Worm (Caenorhabditis elegans): Measurements from ENCODE around the gene ulp-4.
A peak's percentile ranks its signal among the peaks of the same experiment; 100 is the strongest.

The ulp-4 gene

ce11 chrII:8126132-8126531, 3.6 kb upstream of the ulp-4 start (continued):
- TF ChIP-seq zag-1 (tag; optimal IDR thresholded peaks at IDR 0.05), result peak; percentile 55
- TF ChIP-seq nhr-129 (tag; optimal IDR thresholded peaks at IDR 0.05), result peak; percentile 45

ce11 chrII:8126617-8127016, 3.1 kb upstream of the ulp-4 start:
- peak; percentile 66 for TF ChIP-seq sma-9 (GFP tag; optimal IDR thresholded peaks at IDR 0.05)
- no peak for TF ChIP-seq sma-9 (tag; optimal IDR thresholded peaks at IDR 0.05)
- TF ChIP-seq nhr-12 (tag; optimal IDR thresholded peaks at IDR 0.05), result no peak

- TF ChIP-seq ztf-4 (tag; optimal IDR thresholded peaks at IDR 0.05), result no peak
- TF ChIP-seq F13H6.1 (tag; optimal IDR thresholded peaks at IDR 0.05), result peak; percentile 43
- TF ChIP-seq nhr-129 (tag; optimal IDR thresholded peaks at IDR 0.05), result peak; percentile 52
- TF ChIP-seq fos-1 (tag; optimal IDR thresholded peaks at IDR 0.05), result peak; percentile 94
- TF ChIP-seq sma-3 (GFP tag; optimal IDR thresholded peaks at IDR 0.05), result peak; percentile 15
- peak; percentile 77 for TF ChIP-seq sma-9 (GFP tag; optimal IDR thresholded peaks at IDR 0.05)
- no peak for TF ChIP-seq sma-9 (tag; optimal IDR thresholded peaks at IDR 0.05)
- peak; percentile 53 for TF ChIP-seq crh-2 (tag; optimal IDR thresholded peaks at IDR 0.05)
- no peak for TF ChIP-seq ZK546.5 (tag; optimal IDR thresholded peaks at IDR 0.05)
Observed at ce11 chrII:8127290-8127689, 2.5 kb upstream of the ulp-4 start.

- TF ChIP-seq Y55F3AM.14 (GFP tag; optimal IDR thresholded peaks at IDR 0.05) (no peak), F13H6.1 (tag; optimal IDR thresholded peaks at IDR 0.05) (no peak), nhr-12 (tag; optimal IDR thresholded peaks at IDR 0.05) (no peak), aly-2 (tag; optimal IDR thresholded peaks at IDR 0.05) (no peak), sma-9 (GFP tag; optimal IDR thresholded peaks at IDR 0.05) (no peak), sma-9 (tag; optimal IDR thresholded peaks at IDR 0.05) (no peak), nhr-129 (tag; optimal IDR thresholded peaks at IDR 0.05) (no peak), nhr-21 (tag; optimal IDR thresholded peaks at IDR 0.05) (no peak)
Observed at ce11 chrII:8127794-8128193, 2.0 kb upstream of the ulp-4 start.

- TF ChIP-seq unc-39 (tag; optimal IDR thresholded peaks at IDR 0.05) (no peak), R02D3.7 (tag; optimal IDR thresholded peaks at IDR 0.05) (no peak), alr-1 (tag; optimal IDR thresholded peaks at IDR 0.05) (no peak), nhr-6 (tag; optimal IDR thresholded peaks at IDR 0.05) (peak; percentile 84), skn-1 (tag; optimal IDR thresholded peaks at IDR 0.05) (no peak), elt-1 (tag; optimal IDR thresholded peaks at IDR 0.05) (no peak), ZK546.5 (tag; optimal IDR thresholded peaks at IDR 0.05) (no peak), lsy-2 (tag; optimal IDR thresholded peaks at IDR 0.05) (peak; percentile 34 to 44), sma-9 (GFP tag; optimal IDR thresholded peaks at IDR 0.05) (peak; percentile 95), sma-9 (tag; optimal IDR thresholded peaks at IDR 0.05) (no peak), mdl-1 (tag; optimal IDR thresholded peaks at IDR 0.05) (no peak), nhr-23 (tag; optimal IDR thresholded peaks at IDR 0.05) (no peak), gmeb-1 (tag; optimal IDR thresholded peaks at IDR 0.05) (peak; percentile 26), egl-27 (tag; optimal IDR thresholded peaks at IDR 0.05) (peak; percentile 20), nhr-12 (tag; optimal IDR thresholded peaks at IDR 0.05) (no peak), zag-1 (tag; optimal IDR thresholded peaks at IDR 0.05) (no peak), Y55F3AM.14 (GFP tag; optimal IDR thresholded peaks at IDR 0.05) (no peak), lin-39 (tag; optimal IDR thresholded peaks at IDR 0.05) (no peak), dmd-4 (tag; optimal IDR thresholded peaks at IDR 0.05) (no peak), ztf-11 (tag; optimal IDR thresholded peaks at IDR 0.05) (no peak), peb-1 (tag; optimal IDR thresholded peaks at IDR 0.05) (no peak), mbf-1 (tag; optimal IDR thresholded peaks at IDR 0.05) (no peak), ceh-16 (tag; optimal IDR thresholded peaks at IDR 0.05) (peak; percentile 58), lin-11 (tag; optimal IDR thresholded peaks at IDR 0.05) (no peak), blmp-1 (tag; optimal IDR thresholded peaks at IDR 0.05; ENCODE audit: insufficient read depth) (peak; percentile 6), ztf-4 (tag; optimal IDR thresholded peaks at IDR 0.05) (peak; percentile 45), nhr-25 (tag; optimal IDR thresholded peaks at IDR 0.05) (peak; percentile 92), fos-1 (tag; optimal IDR thresholded peaks at IDR 0.05) (peak; percentile 29), sem-4 (tag; optimal IDR thresholded peaks at IDR 0.05) (peak; percentile 56), nhr-237 (tag; optimal IDR thresholded peaks at IDR 0.05) (no peak), nhr-129 (tag; optimal IDR thresholded peaks at IDR 0.05) (peak; percentile 99), sma-3 (GFP tag; optimal IDR thresholded peaks at IDR 0.05) (peak; percentile 40), nhr-77 (tag; optimal IDR thresholded peaks at IDR 0.05) (no peak), nhr-11 (tag; optimal IDR thresholded peaks at IDR 0.05) (no peak), mab-5 (tag; optimal IDR thresholded peaks at IDR 0.05) (no peak), ceh-82 (tag; optimal IDR thresholded peaks at IDR 0.05) (no peak), aly-2 (tag; optimal IDR thresholded peaks at IDR 0.05) (no peak), unc-62 (GFP tag; optimal IDR thresholded peaks at IDR 0.05) (peak; percentile 36), elt-3 (tag; optimal IDR thresholded peaks at IDR 0.05) (no peak), ama-1 (optimal IDR thresholded peaks at IDR 0.05) (no peak), F13H6.1 (tag; optimal IDR thresholded peaks at IDR 0.05) (peak; percentile 64)
Observed at ce11 chrII:8128273-8129039, 1.3 kb upstream of the ulp-4 start.
